Worm (Caenorhabditis elegans) whole organism, L4 larva: ENCODE data around the gene npr-2.

Experiments
- D1046.2 ChIP-seq: fragments of 200-800 bp; sonication (Bioruptor generic); IDR thresholded peaks from 2 replicates; pipeline ENCODE4 v1.3.6; 2022; ENCODE audit warnings: missing genetic modification characterization, missing compliant biosample characterization
- F37D6.2 ChIP-seq: sonication (generic microtip); optimal IDR thresholded peaks from 2 replicates; lab custom pipeline; 2016; ENCODE audit warnings: mild to moderate bottlenecking, missing genetic modification characterization, missing compliant biosample characterization
- F49E8.2 ChIP-seq: sonication (generic microtip); optimal IDR thresholded peaks from 2 replicates; lab custom pipeline; 2016; ENCODE audit warnings: missing compliant biosample characterization, mild to moderate bottlenecking, missing genetic modification characterization, borderline replicate concordance
- T26A8.4 ChIP-seq: fragments of 200-800 bp; sonication (Bioruptor generic); IDR thresholded peaks from 2 replicates; pipeline ENCODE4 v1.3.6; 2022; ENCODE audit warnings: missing genetic modification characterization, missing compliant biosample characterization
- Y48G9A.11 ChIP-seq: fragments of 200-800 bp; sonication (Bioruptor generic); IDR thresholded peaks from 2 replicates; pipeline ENCODE4 v1.3.6; 2022; ENCODE audit warnings: missing genetic modification reagents, missing genetic modification characterization, missing compliant biosample characterization
- Y5F2A.4 ChIP-seq: fragments of 200-800 bp; sonication (Bioruptor generic); optimal IDR thresholded peaks from 2 replicates; lab custom pipeline; 2018; ENCODE audit warnings: mild to moderate bottlenecking, missing genetic modification characterization, missing compliant biosample characterization
- Y75B8A.6 ChIP-seq: fragments of 200-800 bp; sonication (Bioruptor generic); IDR thresholded peaks from 2 replicates; pipeline ENCODE4 v1.3.6; 2022; ENCODE audit warnings: missing genetic modification reagents, missing genetic modification characterization, missing compliant biosample characterization
- ceh-28 ChIP-seq: fragments of 150-350 bp; optimal IDR thresholded peaks from 2 replicates; lab custom pipeline; 2014; ENCODE audit warnings: missing biosample characterization, missing genetic modification reagents, missing genetic modification characterization
- ceh-62 ChIP-seq: sonication (generic microtip); optimal IDR thresholded peaks from 2 replicates; lab custom pipeline; 2017; ENCODE audit warnings: missing biosample characterization, missing genetic modification characterization
- ceh-82 ChIP-seq: sonication (generic microtip); optimal IDR thresholded peaks from 2 replicates; lab custom pipeline; 2017; ENCODE audit warnings: missing biosample characterization, missing genetic modification characterization
- cey-2 ChIP-seq: sonication (generic microtip); optimal IDR thresholded peaks from 3 replicates; lab custom pipeline; 2017; ENCODE audit warnings: missing genetic modification characterization, mild to moderate bottlenecking, missing compliant biosample characterization, antibody characterized with exemption, borderline replicate concordance; ENCODE audit not compliant: insufficient read depth
- ctbp-1 ChIP-seq: fragments of 200-800 bp; sonication (Bioruptor generic); IDR thresholded peaks from 2 replicates; pipeline ENCODE4 v1.3.6; 2022; ENCODE audit warnings: missing genetic modification reagents, missing genetic modification characterization, missing compliant biosample characterization
- daf-19 ChIP-seq: fragments of 200-800 bp; sonication (Bioruptor generic); conservative IDR thresholded peaks from 2 replicates; pipeline ENCODE4 v1.3.6; 2022; ENCODE audit warnings: missing genetic modification characterization, missing compliant biosample characterization
- dmd-6 ChIP-seq: fragments of 200-800 bp; sonication (Bioruptor generic); IDR thresholded peaks from 2 replicates; pipeline ENCODE4 v1.3.6; 2022; ENCODE audit warnings: missing genetic modification reagents, missing genetic modification characterization, missing compliant biosample characterization
- dmd-9 ChIP-seq: fragments of 200-800 bp; sonication (Bioruptor generic); IDR thresholded peaks from 2 replicates; pipeline ENCODE4 v1.3.6; 2022; ENCODE audit warnings: missing genetic modification reagents, missing genetic modification characterization, missing compliant biosample characterization
- duxl-1 ChIP-seq: sonication (generic microtip); optimal IDR thresholded peaks from 2 replicates; lab custom pipeline; 2016; ENCODE audit warnings: mild to moderate bottlenecking, missing genetic modification characterization, moderate library complexity, missing compliant biosample characterization; ENCODE audit not compliant: poor library complexity
- egl-27 ChIP-seq: sonication (generic microtip); optimal IDR thresholded peaks from 3 replicates; lab custom pipeline; 2017; ENCODE audit warnings: missing biosample characterization, missing genetic modification reagents, missing genetic modification characterization
- lim-7 ChIP-seq: fragments of 200-800 bp; sonication (Bioruptor generic); IDR thresholded peaks from 2 replicates; pipeline ENCODE4 v1.3.6; 2022; ENCODE audit warnings: missing genetic modification characterization, missing compliant biosample characterization
- lin-15B ChIP-seq: fragments of 150-350 bp; sonication (generic microtip); optimal IDR thresholded peaks from 3 replicates; lab custom pipeline; 2014; ENCODE audit warnings: missing biosample characterization, missing genetic modification characterization
- lin-38 ChIP-seq: fragments of 200-800 bp; sonication (Bioruptor generic); IDR thresholded peaks from 2 replicates; pipeline ENCODE4 v1.3.6; 2022; ENCODE audit warnings: missing genetic modification reagents, missing genetic modification characterization, missing compliant biosample characterization
- madf-5 ChIP-seq, 2 experiments: fragments of 200-800 bp; sonication (Bioruptor generic); IDR thresholded peaks; 2 replicates each; pipeline ENCODE4 v1.3.6; 2022; ENCODE audit warnings: missing compliant biosample characterization in 2 of 2, missing genetic modification characterization in 2 of 2
- madf-9 ChIP-seq: fragments of 200-800 bp; sonication (Bioruptor generic); conservative IDR thresholded peaks from 2 replicates; pipeline ENCODE4 v1.3.6; 2022; ENCODE audit warnings: missing genetic modification reagents, missing genetic modification characterization, missing compliant biosample characterization
- mxl-2 ChIP-seq: fragments of 200-800 bp; sonication (Bioruptor generic); conservative IDR thresholded peaks from 2 replicates; pipeline ENCODE4 v1.3.6; 2022; ENCODE audit warnings: missing genetic modification reagents, missing genetic modification characterization, missing compliant biosample characterization
- mxl-3 ChIP-seq: fragments of 200-800 bp; sonication (Bioruptor generic); optimal IDR thresholded peaks from 2 replicates; lab custom pipeline; 2018; ENCODE audit warnings: mild to moderate bottlenecking, missing genetic modification characterization, missing compliant biosample characterization
- nhr-28 ChIP-seq: fragments of 150-350 bp; optimal IDR thresholded peaks from 2 replicates; lab custom pipeline; 2014; ENCODE audit warnings: missing biosample characterization, missing genetic modification characterization
- nhr-6 ChIP-seq: fragments of 150-350 bp; optimal IDR thresholded peaks from 2 replicates; lab custom pipeline; 2014; ENCODE audit warnings: missing biosample characterization, missing genetic modification characterization
- nhr-76 ChIP-seq: fragments of 150-350 bp; optimal IDR thresholded peaks from 2 replicates; lab custom pipeline; 2014; ENCODE audit warnings: missing biosample characterization, missing genetic modification characterization
- pha-4 ChIP-seq, 2 experiments: fragments of 150-350 bp in 1 of 2; fragments of 200-800 bp in 1 of 2; sonication (Bioruptor generic) in 1 of 2; IDR thresholded peaks in 1 of 2; optimal IDR thresholded peaks in 1 of 2; 2 replicates each; pipeline versions ENCODE4 v1.3.6 to Lab custom; 2014 to 2022; ENCODE audit warnings: missing genetic modification characterization in 2 of 2, missing genetic modification reagents in 2 of 2, missing biosample characterization in 1 of 2, missing compliant biosample characterization in 1 of 2
- php-3 ChIP-seq: fragments of 200-800 bp; sonication (Bioruptor generic); IDR thresholded peaks from 2 replicates; pipeline ENCODE4 v1.3.6; 2022; ENCODE audit warnings: missing genetic modification reagents, missing genetic modification characterization, missing compliant biosample characterization
- rbr-2 ChIP-seq: sonication (generic microtip); optimal IDR thresholded peaks from 2 replicates; lab custom pipeline; 2016; ENCODE audit warnings: missing genotype, missing genetic modification characterization, missing compliant biosample characterization
- saeg-2 ChIP-seq: fragments of 200-800 bp; sonication (Bioruptor generic); IDR thresholded peaks from 2 replicates; pipeline ENCODE4 v1.3.6; 2022; ENCODE audit warnings: missing genetic modification reagents, missing genetic modification characterization, missing compliant biosample characterization
- set-16 ChIP-seq: fragments of 200-800 bp; sonication (Bioruptor generic); IDR thresholded peaks from 2 replicates; pipeline ENCODE4 v1.3.6; 2022; ENCODE audit warnings: missing genetic modification reagents, missing genetic modification characterization, missing compliant biosample characterization
- snpc-1.2 ChIP-seq: fragments of 200-800 bp; sonication (Bioruptor generic); IDR thresholded peaks from 2 replicates; pipeline ENCODE4 v1.3.6; 2022; ENCODE audit warnings: missing genetic modification reagents, missing genetic modification characterization, missing compliant biosample characterization
- snpc-4 ChIP-seq: fragments of 150-350 bp; optimal IDR thresholded peaks from 2 replicates; lab custom pipeline; 2014; ENCODE audit warnings: missing biosample characterization, missing genetic modification characterization
- tag-97 ChIP-seq: fragments of 200-800 bp; sonication (Bioruptor generic); IDR thresholded peaks from 2 replicates; pipeline ENCODE4 v1.3.6; 2022; ENCODE audit warnings: missing genetic modification characterization, missing compliant biosample characterization
- tra-1 ChIP-seq: fragments of 200-800 bp; sonication (Bioruptor generic); IDR thresholded peaks from 2 replicates; pipeline ENCODE4 v1.3.6; 2022; ENCODE audit warnings: missing genetic modification reagents, missing genetic modification characterization, missing compliant biosample characterization
- unc-62 ChIP-seq, 3 experiments: fragments of 150-350 bp in 1 of 3; sonication (generic microtip); optimal IDR thresholded peaks in 2 of 3; peaks in 1 of 3; 1 replicate in 1 of 3; 2 replicates in 2 of 3; lab custom pipeline; 2014 to 2017; ENCODE audit warnings: missing biosample characterization in 3 of 3, missing genetic modification characterization in 3 of 3, missing genetic modification reagents in 3 of 3, missing genotype in 1 of 3
- vab-7 ChIP-seq: fragments of 200-800 bp; sonication (Bioruptor generic); IDR thresholded peaks from 2 replicates; pipeline ENCODE4 v1.3.6; 2022; ENCODE audit warnings: missing genetic modification reagents, missing genetic modification characterization, missing compliant biosample characterization
- zag-1 ChIP-seq: fragments of 150-350 bp; optimal IDR thresholded peaks from 2 replicates; lab custom pipeline; 2014; ENCODE audit warnings: missing biosample characterization, missing genetic modification characterization
- zfp-3 ChIP-seq: fragments of 200-800 bp; sonication (Bioruptor generic); conservative IDR thresholded peaks from 2 replicates; pipeline ENCODE4 v1.3.6; 2022; ENCODE audit warnings: missing genetic modification reagents, missing genetic modification characterization, missing compliant biosample characterization
- zip-2 ChIP-seq: fragments of 150-350 bp; optimal IDR thresholded peaks from 2 replicates; lab custom pipeline; 2014; ENCODE audit warnings: missing biosample characterization, missing genetic modification characterization
- ztf-11 ChIP-seq: fragments of 150-350 bp; optimal IDR thresholded peaks from 2 replicates; lab custom pipeline; 2014; ENCODE audit warnings: missing biosample characterization, missing genetic modification characterization

The npr-2 gene

ce11 chrIV:9588784-9589457, 9.0 kb upstream of the npr-2 start, which contains the start of gene trcs-1:
TSS of gene trcs-1 (minus strand) at chrIV:9588834.
- TF ChIP-seq F49E8.2 (peak; percentile 54), Y48G9A.11 (0 out of 2 replicates have a peak, but pooled peaks have one; percentile 46), snpc-1.2 (GFP tag; lab: Robert Waterston, UW) (peak; percentile 88), madf-9 (GFP tag; lab: Robert Waterston, UW) (no peak)

- TF ChIP-seq set-16 (GFP tag; lab: Robert Waterston, UW), result no peak
- peak in 1 of 2 experiments; percentile 92 for TF ChIP-seq unc-62 (GFP tag; optimal IDR thresholded peaks at IDR 0.05 in 1 of 2; lab: Kevin White, UChicago)
- TF ChIP-seq unc-62 (tag; optimal IDR thresholded peaks at IDR 0.05; lab: Kevin White, UChicago), result no peak
Measured at ce11 chrIV:9584352-9584751, 4.4 kb upstream of the npr-2 start.

- no peak for TF ChIP-seq madf-5 (GFP tag; IDR thresholded peaks at IDR 0.05; lab: Robert Waterston, UW)
- TF ChIP-seq zag-1, result no peak
- TF ChIP-seq mxl-2 (GFP tag; lab: Robert Waterston, UW), result no peak
- TF ChIP-seq lin-38 (GFP tag; lab: Robert Waterston, UW), result no peak
- no peak for TF ChIP-seq vab-7 (GFP tag; lab: Robert Waterston, UW)
- no peak for TF ChIP-seq pha-4 (GFP tag; IDR thresholded peaks at IDR 0.05; lab: Robert Waterston, UW)
- no peak for TF ChIP-seq pha-4 (tag; optimal IDR thresholded peaks at IDR 0.05; lab: Kevin White, UChicago)
- no peak for TF ChIP-seq duxl-1
- TF ChIP-seq ztf-11, result no peak
- TF ChIP-seq F37D6.2 (tag; lab: Kevin White, UChicago), result no peak
- no peak for TF ChIP-seq ceh-82 (tag; lab: Kevin White, UChicago)
- TF ChIP-seq zip-2 (tag; lab: Kevin White, UChicago), result no peak
- no peak for TF ChIP-seq Y48G9A.11
- TF ChIP-seq nhr-76 (tag; lab: Kevin White, UChicago), result no peak
Measured at ce11 chrIV:9566505-9566904, 13.4 kb downstream of the npr-2 start, which contains the start of gene lron-14. TSS of gene lron-14 (minus strand) at chrIV:9566605.

- TF ChIP-seq Y75B8A.6 (no peak), saeg-2 (GFP tag; lab: Robert Waterston, UW) (no peak), snpc-1.2 (GFP tag; lab: Robert Waterston, UW) (no peak), egl-27 (tag; lab: Kevin White, UChicago) (no peak), ceh-82 (tag; lab: Kevin White, UChicago) (no peak), ceh-62 (tag; lab: Kevin White, UChicago) (no peak), D1046.2 (GFP tag; lab: Robert Waterston, UW) (no peak), cey-2 (tag; lab: Kevin White, UChicago) (no peak), zip-2 (tag; lab: Kevin White, UChicago) (no peak), mxl-3 (GFP tag; lab: Kevin White, UChicago) (peak; percentile 77), daf-19 (GFP tag; lab: Robert Waterston, UW) (no peak), ctbp-1 (0 out of 2 replicates have a peak, but pooled peaks have one; percentile 38), zfp-3 (GFP tag; lab: Robert Waterston, UW) (no peak; the same call in 1 of the 2 replicates), Y5F2A.4 (GFP tag; lab: Kevin White, UChicago) (no peak), nhr-28 (tag; lab: Kevin White, UChicago) (no peak), nhr-6 (tag; lab: Kevin White, UChicago) (no peak), rbr-2 (no peak), tra-1 (GFP tag; lab: Robert Waterston, UW) (no peak), lim-7 (GFP tag; lab: Robert Waterston, UW) (no peak), tag-97 (no peak), php-3 (GFP tag; lab: Robert Waterston, UW) (no peak), T26A8.4 (peak; percentile 36; the same call in 1 of the 2 replicates), dmd-9 (no peak), lin-38 (GFP tag; lab: Robert Waterston, UW) (no peak), ceh-28 (no peak), snpc-4 (tag; lab: Kevin White, UChicago) (no peak), lin-15B (tag; lab: Kevin White, UChicago) (no peak), dmd-6 (GFP tag; lab: Robert Waterston, UW) (no peak)
Measured at ce11 chrIV:9563529-9564376, 16.2 kb downstream of the npr-2 start.
